Fruit fly (Drosophila melanogaster) whole organism, embryonic: ENCODE results near the gene lectin-37Db.

ENCODE experiments used
- CG11696 ChIP-seq: fragments of 200-800 bp; sonication (Bioruptor generic); IDR thresholded peaks from 2 replicates; pipeline ENCODE4 v1.3.6; 2022; ENCODE audit warnings: missing biosample characterization, missing genetic modification characterization
- CG12219 ChIP-seq: fragments of 200-800 bp; sonication (Bioruptor generic); optimal IDR thresholded peaks from 3 replicates; lab custom pipeline; 2018; ENCODE audit warnings: missing biosample characterization, mild to moderate bottlenecking, missing genetic modification characterization
- CG12299 ChIP-seq: fragments of 200-800 bp; sonication (Bioruptor generic); optimal IDR thresholded peaks from 2 replicates; lab custom pipeline; 2018; ENCODE audit warnings: missing biosample characterization, mild to moderate bottlenecking, missing genetic modification characterization
- CG18599 ChIP-seq: fragments of 200-800 bp; sonication (Bioruptor generic); optimal IDR thresholded peaks from 3 replicates; lab custom pipeline; 2017; ENCODE audit warnings: missing biosample characterization, missing genetic modification characterization, mild to moderate bottlenecking, moderate library complexity, missing genetic modification reagents
- CG2116 ChIP-seq: fragments of 200-800 bp; sonication (Bioruptor generic); optimal IDR thresholded peaks from 3 replicates; lab custom pipeline; 2018; ENCODE audit warnings: missing biosample characterization, mild to moderate bottlenecking, missing genetic modification characterization
- CG31365 ChIP-seq: fragments of 200-800 bp; sonication (Bioruptor generic); optimal IDR thresholded peaks from 2 replicates; lab custom pipeline; 2018; ENCODE audit warnings: missing biosample characterization, mild to moderate bottlenecking, missing genetic modification characterization
- CG33213 ChIP-seq: fragments of 200-800 bp; sonication (Bioruptor generic); optimal IDR thresholded peaks from 3 replicates; lab custom pipeline; 2016; ENCODE audit warnings: missing biosample characterization, missing genetic modification characterization
- CG3995 ChIP-seq: fragments of 200-800 bp; sonication (Bioruptor generic); optimal IDR thresholded peaks from 3 replicates; lab custom pipeline; 2016; ENCODE audit warnings: missing biosample characterization, missing genetic modification characterization
- CG8359 ChIP-seq: fragments of 200-800 bp; sonication (Bioruptor generic); optimal IDR thresholded peaks from 2 replicates; lab custom pipeline; 2017; ENCODE audit warnings: missing biosample characterization, mild to moderate bottlenecking, missing genetic modification characterization, borderline replicate concordance
- CG8478 ChIP-seq: fragments of >200 bp; optimal IDR thresholded peaks from 2 replicates; lab custom pipeline; 2018
- CG8765 ChIP-seq: fragments of 200-800 bp; sonication (Bioruptor generic); IDR thresholded peaks from 2 replicates; pipeline ENCODE4 v1.3.6; 2022; ENCODE audit warnings: missing biosample characterization, missing genetic modification characterization
- CG9932 ChIP-seq: fragments of 200-800 bp; sonication (Bioruptor generic); IDR thresholded peaks from 2 replicates; pipeline ENCODE4 v1.3.6; 2022; ENCODE audit warnings: missing biosample characterization, missing genetic modification characterization
- Deaf1 ChIP-seq: fragments of 200-800 bp; optimal IDR thresholded peaks from 3 replicates; lab custom pipeline; 2019; ENCODE audit warnings: missing biosample characterization, mild to moderate bottlenecking, missing genetic modification characterization, moderate library complexity
- HLH4C ChIP-seq: fragments of 200-800 bp; sonication (Bioruptor generic); IDR thresholded peaks from 3 replicates; pipeline ENCODE4 v1.3.6; 2022; ENCODE audit warnings: missing biosample characterization, missing genetic modification characterization; ENCODE audit not compliant: partially characterized antibody
- HmgZ ChIP-seq: fragments of 200-800 bp; sonication (Bioruptor generic); optimal IDR thresholded peaks from 2 replicates; lab custom pipeline; 2018; ENCODE audit warnings: missing biosample characterization, mild to moderate bottlenecking, missing genetic modification characterization
- Hmr ChIP-seq: fragments of 200-800 bp; sonication (Bioruptor generic); optimal IDR thresholded peaks from 3 replicates; lab custom pipeline; 2017; ENCODE audit warnings: mild to moderate bottlenecking, missing biosample characterization, missing genetic modification reagents, missing genetic modification characterization
- MTF-1 ChIP-seq: fragments of 200-800 bp; sonication (Bioruptor generic); optimal IDR thresholded peaks from 2 replicates; lab custom pipeline; 2018; ENCODE audit warnings: missing biosample characterization, mild to moderate bottlenecking, missing genetic modification characterization, borderline replicate concordance
- Max ChIP-seq: fragments of 200-800 bp; sonication (Bioruptor generic); optimal IDR thresholded peaks from 2 replicates; lab custom pipeline; 2016; ENCODE audit warnings: missing biosample characterization, mild to moderate bottlenecking, missing genetic modification characterization
- Nf-YC ChIP-seq: fragments of 200-800 bp; optimal IDR thresholded peaks from 3 replicates; lab custom pipeline; 2019; ENCODE audit warnings: missing biosample characterization, mild to moderate bottlenecking, missing genetic modification characterization, moderate library complexity
- Opbp ChIP-seq: fragments of 200-800 bp; sonication (Bioruptor generic); IDR thresholded peaks from 3 replicates; pipeline ENCODE4 v1.3.6; 2022; ENCODE audit warnings: missing biosample characterization, missing genetic modification characterization; ENCODE audit not compliant: partially characterized antibody
- Ravus ChIP-seq: fragments of 200-800 bp; sonication (Bioruptor generic); IDR thresholded peaks from 2 replicates; pipeline ENCODE4 v1.3.6; 2022; ENCODE audit warnings: missing biosample characterization, missing genetic modification characterization
- Scr ChIP-seq: fragments of 200-800 bp; sonication (Bioruptor generic); IDR thresholded peaks from 2 replicates; pipeline ENCODE4 v1.3.6; 2022; ENCODE audit warnings: missing biosample characterization, missing genetic modification characterization; ENCODE audit not compliant: partially characterized antibody
- Sox100B ChIP-seq: fragments of 200-800 bp; sonication (Bioruptor generic); optimal IDR thresholded peaks from 3 replicates; lab custom pipeline; 2018; ENCODE audit warnings: missing biosample characterization, mild to moderate bottlenecking, missing genetic modification characterization
- Ssrp ChIP-seq: fragments of 200-800 bp; sonication (Bioruptor generic); optimal IDR thresholded peaks from 2 replicates; lab custom pipeline; 2018; ENCODE audit warnings: missing biosample characterization, mild to moderate bottlenecking, missing genetic modification characterization, moderate library complexity
- abd-A ChIP-seq: fragments of 200-800 bp; sonication (Bioruptor generic); optimal IDR thresholded peaks from 3 replicates; lab custom pipeline; 2019; ENCODE audit warnings: missing biosample characterization, mild to moderate bottlenecking, missing genetic modification characterization, moderate library complexity
- al ChIP-seq: fragments of 200-800 bp; sonication (Bioruptor generic); IDR thresholded peaks from 2 replicates; pipeline ENCODE4 v1.3.6; 2022; ENCODE audit warnings: missing biosample characterization, missing genetic modification characterization
- bbx ChIP-seq: fragments of 200-800 bp; sonication (Bioruptor generic); IDR thresholded peaks from 2 replicates; pipeline ENCODE4 v1.3.6; 2022; ENCODE audit warnings: missing biosample characterization, missing genetic modification characterization; ENCODE audit not compliant: partially characterized antibody
- esg ChIP-seq: fragments of 200-800 bp; sonication (Bioruptor generic); conservative IDR thresholded peaks from 2 replicates; pipeline ENCODE4 v1.3.6; 2022; ENCODE audit warnings: missing biosample characterization, missing genetic modification characterization
- exex ChIP-seq: fragments of 200-800 bp; sonication (Bioruptor generic); optimal IDR thresholded peaks from 4 replicates; lab custom pipeline; 2018; ENCODE audit warnings: missing biosample characterization, mild to moderate bottlenecking, missing genetic modification characterization, moderate library complexity
- fd3F ChIP-seq: fragments of 200-800 bp; sonication (Bioruptor generic); optimal IDR thresholded peaks from 2 replicates; lab custom pipeline; 2018; ENCODE audit warnings: missing biosample characterization, mild to moderate bottlenecking, missing genetic modification characterization, moderate library complexity
- fd64A ChIP-seq: fragments of 200-800 bp; sonication (Bioruptor generic); optimal IDR thresholded peaks from 3 replicates; lab custom pipeline; 2018; ENCODE audit warnings: missing biosample characterization, mild to moderate bottlenecking, missing genetic modification characterization
- gem ChIP-seq: fragments of 200-800 bp; sonication (Bioruptor generic); optimal IDR thresholded peaks from 2 replicates; lab custom pipeline; 2019; ENCODE audit warnings: missing biosample characterization, mild to moderate bottlenecking, missing genetic modification characterization, moderate library complexity
- gfzf ChIP-seq: fragments of 200-800 bp; sonication (Bioruptor generic); optimal IDR thresholded peaks from 2 replicates; lab custom pipeline; 2016; ENCODE audit warnings: missing biosample characterization, mild to moderate bottlenecking, missing genetic modification characterization, moderate library complexity
- gsb ChIP-seq: fragments of 200-800 bp; sonication (Bioruptor generic); IDR thresholded peaks from 2 replicates; pipeline ENCODE4 v1.3.6; 2022; ENCODE audit warnings: missing biosample characterization, missing genetic modification characterization
- her ChIP-seq: fragments of 200-800 bp; sonication (Bioruptor generic); optimal IDR thresholded peaks from 2 replicates; lab custom pipeline; 2016; ENCODE audit warnings: missing biosample characterization, missing genetic modification characterization
- inv ChIP-seq: fragments of 200-800 bp; sonication (Bioruptor generic); IDR thresholded peaks from 2 replicates; pipeline ENCODE4 v1.3.6; 2022; ENCODE audit warnings: missing biosample characterization, missing genetic modification characterization; ENCODE audit not compliant: partially characterized antibody
- jing ChIP-seq: fragments of 200-800 bp; sonication (Bioruptor generic); optimal IDR thresholded peaks from 2 replicates; lab custom pipeline; 2018; ENCODE audit warnings: missing biosample characterization, mild to moderate bottlenecking, missing genetic modification characterization
- kay ChIP-seq: fragments of 200-800 bp; sonication (Bioruptor generic); optimal IDR thresholded peaks from 2 replicates; lab custom pipeline; 2016; ENCODE audit warnings: missing biosample characterization, missing genetic modification characterization
- knrl ChIP-seq: fragments of 200-800 bp; sonication (Bioruptor generic); IDR thresholded peaks from 3 replicates; pipeline ENCODE4 v1.3.6; 2022; ENCODE audit warnings: missing biosample characterization, missing genetic modification characterization; ENCODE audit not compliant: partially characterized antibody
- lab ChIP-seq: fragments of 200-800 bp; sonication (Bioruptor generic); optimal IDR thresholded peaks from 3 replicates; lab custom pipeline; 2017; ENCODE audit warnings: missing biosample characterization, missing genetic modification characterization, mild to moderate bottlenecking, moderate library complexity, missing genetic modification reagents
- lbe ChIP-seq: fragments of 200-800 bp; sonication (Bioruptor generic); optimal IDR thresholded peaks from 2 replicates; lab custom pipeline; 2016; ENCODE audit warnings: missing biosample characterization, mild to moderate bottlenecking, missing genetic modification characterization
- maf-S ChIP-seq: fragments of 200-800 bp; sonication (Bioruptor generic); optimal IDR thresholded peaks from 2 replicates; lab custom pipeline; 2016; ENCODE audit warnings: missing biosample characterization, missing genetic modification characterization
- nerfin-1 ChIP-seq: fragments of 200-800 bp; sonication (Bioruptor generic); optimal IDR thresholded peaks from 3 replicates; lab custom pipeline; 2019; ENCODE audit warnings: missing biosample characterization, mild to moderate bottlenecking, missing genetic modification characterization, moderate library complexity
- oc ChIP-seq: fragments of 200-800 bp; sonication (Bioruptor generic); optimal IDR thresholded peaks from 2 replicates; lab custom pipeline; 2018; ENCODE audit warnings: missing biosample characterization, mild to moderate bottlenecking, missing genetic modification characterization, moderate library complexity
- pb ChIP-seq: fragments of 200-800 bp; sonication (Bioruptor generic); optimal IDR thresholded peaks from 3 replicates; lab custom pipeline; 2016; ENCODE audit warnings: missing biosample characterization, missing genetic modification characterization
- tgo ChIP-seq: fragments of 200-800 bp; sonication (Bioruptor generic); IDR thresholded peaks from 3 replicates; pipeline ENCODE4 v1.3.6; 2022; ENCODE audit warnings: missing biosample characterization, missing genetic modification characterization
- toy ChIP-seq: fragments of 200-800 bp; sonication (Bioruptor generic); IDR thresholded peaks from 2 replicates; pipeline ENCODE4 v1.3.6; 2022; ENCODE audit warnings: missing biosample characterization, missing genetic modification characterization
- zf30C ChIP-seq: fragments of 200-800 bp; sonication (Bioruptor generic); optimal IDR thresholded peaks from 3 replicates; lab custom pipeline; 2018; ENCODE audit warnings: missing biosample characterization, mild to moderate bottlenecking, missing genetic modification characterization

lectin-37Db gene

dm6 chr2L:19425765-19426329 is 7.0 kb downstream of the lectin-37Db start (continued):
- no peak for TF ChIP-seq zf30C (GFP tag; lab: Kevin White, UChicago)
- TF ChIP-seq esg (GFP tag; lab: Robert Waterston, UW): peak; percentile 69
- no peak for TF ChIP-seq CG8478
- peak; percentile 44 for TF ChIP-seq Deaf1

dm6 chr2L:19426330-19426781 is 7.5 kb downstream of the lectin-37Db start, which contains the start of gene Pax:
TSS of gene Pax (minus strand) at chr2L:19426596.
- TF ChIP-seq toy (GFP tag; lab: Robert Waterston, UW) (no peak), inv (peak; percentile 93), HmgZ (tag; lab: Kevin White, UChicago) (peak; percentile 44), gfzf (GFP tag; lab: Kevin White, UChicago) (peak; percentile 62), CG3995 (GFP tag; lab: Kevin White, UChicago) (no peak), CG12219 (no peak), knrl (GFP tag; lab: Robert Waterston, UW) (peak; percentile 90), jing (GFP tag; lab: Kevin White, UChicago) (no peak), abd-A (tag; lab: Kevin White, UChicago) (peak; percentile 84), CG2116 (GFP tag; lab: Kevin White, UChicago) (peak; percentile 66), gem (tag; lab: Kevin White, UChicago) (no peak), lbe (GFP tag; lab: Kevin White, UChicago) (no peak), HLH4C (GFP tag; lab: Robert Waterston, UW) (peak; percentile 87), Nf-YC (peak; percentile 72), CG18599 (GFP tag; lab: Kevin White, UChicago) (no peak), tgo (no peak), CG8765 (GFP tag; lab: Robert Waterston, UW) (no peak), CG8359 (no peak), al (GFP tag; lab: Robert Waterston, UW) (no peak), Ravus (GFP tag; lab: Robert Waterston, UW) (no peak), CG12299 (tag; lab: Kevin White, UChicago) (no peak), CG31365 (peak; percentile 75), lab (no peak), CG33213 (GFP tag; lab: Kevin White, UChicago) (no peak), her (GFP tag; lab: Kevin White, UChicago) (no peak), CG9932 (GFP tag; lab: Robert Waterston, UW) (peak; percentile 5; the same call in 1 of the 2 replicates), fd3F (no peak), pb (GFP tag; lab: Kevin White, UChicago) (no peak), fd64A (GFP tag; lab: Kevin White, UChicago) (no peak), Ssrp (tag; lab: Kevin White, UChicago) (no peak), exex (no peak), gsb (GFP tag; lab: Robert Waterston, UW) (no peak), Hmr (peak; percentile 11), oc (tag; lab: Kevin White, UChicago) (no peak), maf-S (no peak), bbx (GFP tag; lab: Robert Waterston, UW) (peak; percentile 95), Max (GFP tag; lab: Kevin White, UChicago) (no peak), Sox100B (GFP tag; lab: Kevin White, UChicago) (no peak), Opbp (peak; percentile 92), MTF-1 (no peak), CG11696 (no peak), Scr (GFP tag; lab: Robert Waterston, UW) (peak; percentile 97), kay (GFP tag; lab: Kevin White, UChicago) (peak; percentile 55), nerfin-1 (tag; lab: Kevin White, UChicago) (peak; percentile 11)
